Fruit fly (Drosophila melanogaster) whole organism, pupa: ENCODE data around the gene blot.

Experiments
- CG10348 ChIP-seq: fragments of 200-800 bp; sonication (Bioruptor generic); IDR thresholded peaks from 2 replicates; pipeline ENCODE4 v1.3.6; 2022; ENCODE audit warnings: missing biosample characterization, missing genetic modification characterization
- CG12605 ChIP-seq: fragments of 200-800 bp; sonication (Bioruptor generic); IDR thresholded peaks from 2 replicates; pipeline ENCODE4 v1.3.6; 2022; ENCODE audit warnings: missing biosample characterization, missing genetic modification characterization
- CG13204 ChIP-seq: fragments of 200-800 bp; sonication (Bioruptor generic); optimal IDR thresholded peaks from 2 replicates; lab custom pipeline; 2018; ENCODE audit warnings: missing biosample characterization, mild to moderate bottlenecking, missing genetic modification characterization, moderate library complexity
- CG14655 ChIP-seq: fragments of 200-800 bp; sonication (Bioruptor generic); optimal IDR thresholded peaks from 3 replicates; lab custom pipeline; 2017; ENCODE audit warnings: mild to moderate bottlenecking, missing biosample characterization, missing genetic modification reagents, missing genetic modification characterization
- CG15710 ChIP-seq: fragments of 200-800 bp; sonication (Bioruptor generic); optimal IDR thresholded peaks from 2 replicates; lab custom pipeline; 2018; ENCODE audit warnings: missing biosample characterization, mild to moderate bottlenecking, missing genetic modification characterization, moderate library complexity
- CG17806 ChIP-seq: fragments of 200-800 bp; sonication (Bioruptor generic); optimal IDR thresholded peaks from 2 replicates; lab custom pipeline; 2018; ENCODE audit warnings: missing biosample characterization, mild to moderate bottlenecking, missing genetic modification characterization, moderate library complexity
- CG32121 ChIP-seq: fragments of 200-800 bp; sonication (Bioruptor generic); IDR thresholded peaks from 2 replicates; pipeline ENCODE4 v1.3.6; 2022; ENCODE audit warnings: missing biosample characterization, missing genetic modification characterization
- CG34367 ChIP-seq: fragments of 200-800 bp; sonication (Bioruptor generic); optimal IDR thresholded peaks from 2 replicates; lab custom pipeline; 2018; ENCODE audit warnings: missing biosample characterization, mild to moderate bottlenecking, missing genetic modification characterization
- CG4496 ChIP-seq: fragments of 200-800 bp; sonication (Bioruptor generic); IDR thresholded peaks from 3 replicates; pipeline ENCODE4 v1.3.6; 2022; ENCODE audit warnings: missing biosample characterization, missing genetic modification characterization
- CG8159 ChIP-seq: fragments of 200-800 bp; sonication (Bioruptor generic); optimal IDR thresholded peaks from 3 replicates; lab custom pipeline; 2018; ENCODE audit warnings: missing biosample characterization, mild to moderate bottlenecking, missing genetic modification characterization, moderate library complexity
- CG8301 ChIP-seq: fragments of 200-800 bp; sonication (Bioruptor generic); optimal IDR thresholded peaks from 2 replicates; lab custom pipeline; 2018; ENCODE audit warnings: missing biosample characterization, mild to moderate bottlenecking, missing genetic modification characterization
- CG9948 ChIP-seq: fragments of 200-800 bp; sonication (Bioruptor generic); optimal IDR thresholded peaks from 2 replicates; lab custom pipeline; 2018; ENCODE audit warnings: missing biosample characterization, mild to moderate bottlenecking, missing genetic modification characterization, moderate library complexity
- D1 ChIP-seq: fragments of 200-800 bp; sonication (Bioruptor generic); optimal IDR thresholded peaks from 2 replicates; lab custom pipeline; 2018; ENCODE audit warnings: missing biosample characterization, mild to moderate bottlenecking, missing genetic modification characterization, moderate library complexity
- EcR ChIP-seq: fragments of 200-800 bp; sonication (Bioruptor generic); optimal IDR thresholded peaks from 3 replicates; lab custom pipeline; 2019; ENCODE audit warnings: missing biosample characterization, missing genetic modification characterization, mild to moderate bottlenecking, moderate library complexity, missing genetic modification reagents
- Ets98B ChIP-seq: fragments of 200-800 bp; sonication (Bioruptor generic); IDR thresholded peaks from 2 replicates; pipeline ENCODE4 v1.3.6; 2022; ENCODE audit warnings: missing biosample characterization, missing genetic modification characterization
- Pif1A ChIP-seq: fragments of 200-800 bp; sonication (Bioruptor generic); optimal IDR thresholded peaks from 3 replicates; lab custom pipeline; 2016; ENCODE audit warnings: missing biosample characterization, missing genetic modification characterization
- Pif1B ChIP-seq: fragments of 200-800 bp; sonication (Bioruptor generic); optimal IDR thresholded peaks from 3 replicates; lab custom pipeline; 2016; ENCODE audit warnings: missing biosample characterization, missing genetic modification characterization
- Snoo ChIP-seq: fragments of 200-800 bp; sonication (Bioruptor generic); optimal IDR thresholded peaks from 3 replicates; lab custom pipeline; 2017; ENCODE audit warnings: missing biosample characterization, mild to moderate bottlenecking, missing genetic modification characterization, inconsistent platforms
- fd96Ca ChIP-seq: fragments of 200-800 bp; sonication (Bioruptor generic); IDR thresholded peaks from 3 replicates; pipeline ENCODE4 v1.3.6; 2022; ENCODE audit warnings: missing biosample characterization, missing genetic modification characterization
- gl ChIP-seq: fragments of 200-800 bp; sonication (Bioruptor generic); optimal IDR thresholded peaks from 2 replicates; lab custom pipeline; 2018; ENCODE audit warnings: missing biosample characterization, mild to moderate bottlenecking, missing genetic modification characterization
- rn ChIP-seq: fragments of 200-800 bp; sonication (Bioruptor generic); IDR thresholded peaks from 2 replicates; pipeline ENCODE4 v1.3.6; 2022; ENCODE audit warnings: missing biosample characterization, missing genetic modification characterization

The blot gene

DNA sequence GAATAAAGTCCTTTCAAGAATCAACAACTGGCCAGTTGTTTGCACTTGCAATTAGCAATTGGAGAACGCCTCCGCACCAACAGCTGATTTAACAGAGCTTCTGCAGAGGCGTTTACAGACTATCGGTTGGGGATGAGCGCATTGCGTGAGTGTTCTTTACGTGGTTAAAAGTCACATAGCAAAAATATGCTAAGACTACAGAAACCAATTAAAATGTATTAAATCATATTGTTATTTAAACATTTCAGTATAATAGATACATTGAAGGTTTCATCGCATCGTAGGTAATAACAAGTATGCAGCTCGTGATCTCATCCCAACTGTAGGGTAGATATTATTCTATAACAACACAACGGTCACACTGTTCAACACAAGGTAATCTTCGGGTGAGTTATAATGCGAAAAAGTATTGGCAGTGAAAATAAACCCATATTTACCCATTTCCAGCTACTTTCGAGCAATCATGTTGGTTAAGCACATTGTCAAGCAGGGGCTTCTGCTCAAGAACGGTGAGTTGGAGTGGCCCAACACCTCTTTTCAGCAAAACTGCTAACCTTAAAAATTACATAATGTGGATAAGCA, 3.9 kb upstream of the blot start, which contains the start of the genes Sec3 and COX7B:
TSS of gene Sec3 (minus strand) at position 86 of the 582 bp plus-strand sequence.
TSS of gene COX7B (plus strand) at position 346 of the 582 bp plus-strand sequence.
- TF ChIP-seq CG8159 (tag; lab: Kevin White, UChicago) (peak; percentile 64), Snoo (peak; percentile 43), CG13204 (no peak), rn (no peak), fd96Ca (0 out of 3 replicates have a peak, but pooled peaks have one; percentile 8), gl (no peak), CG15710 (tag; lab: Kevin White, UChicago) (peak; percentile 58), Pif1B (peak; percentile 21), CG10348 (GFP tag; lab: Robert Waterston, UW) (no peak), CG8301 (tag; lab: Kevin White, UChicago) (peak; percentile 19), CG12605 (GFP tag; lab: Robert Waterston, UW) (0 out of 2 replicates have a peak, but pooled peaks have one; percentile 9), EcR (peak; percentile 8), CG4496 (0 out of 3 replicates have a peak, but pooled peaks have one; percentile 45), CG32121 (GFP tag; lab: Robert Waterston, UW) (peak; percentile 43; the same call in 1 of the 2 replicates), Pif1A (peak; percentile 42), Ets98B (GFP tag; lab: Robert Waterston, UW) (no peak), CG17806 (tag; lab: Kevin White, UChicago) (peak; percentile 45), D1 (no peak), CG14655 (GFP tag; lab: Kevin White, UChicago) (peak; percentile 17), CG34367 (tag; lab: Kevin White, UChicago) (peak; percentile 40), CG9948 (tag; lab: Kevin White, UChicago) (peak; percentile 32)

dm6 chr3L:17420610-17421194, 612 bp downstream of the blot start:
- TF ChIP-seq rn (no peak), Ets98B (GFP tag; lab: Robert Waterston, UW) (no peak), Pif1B (peak; percentile 78), CG17806 (tag; lab: Kevin White, UChicago) (peak; percentile 74), D1 (peak; percentile 55), CG8301 (tag; lab: Kevin White, UChicago) (peak; percentile 69), CG14655 (GFP tag; lab: Kevin White, UChicago) (peak; percentile 73), CG12605 (GFP tag; lab: Robert Waterston, UW) (no peak), CG8159 (tag; lab: Kevin White, UChicago) (peak; percentile 89), CG10348 (GFP tag; lab: Robert Waterston, UW) (no peak), gl (peak; percentile 50), Pif1A (peak; percentile 76), fd96Ca (peak; percentile 38; the same call in 1 of the 3 replicates), CG4496 (no peak; the same call in 2 of the 3 replicates), CG9948 (tag; lab: Kevin White, UChicago) (peak; percentile 79), Snoo (peak; percentile 68), CG15710 (tag; lab: Kevin White, UChicago) (peak; percentile 87), CG34367 (tag; lab: Kevin White, UChicago) (peak; percentile 68), CG32121 (GFP tag; lab: Robert Waterston, UW) (no peak), EcR (peak; percentile 94), CG13204 (peak; percentile 69)

DNA sequence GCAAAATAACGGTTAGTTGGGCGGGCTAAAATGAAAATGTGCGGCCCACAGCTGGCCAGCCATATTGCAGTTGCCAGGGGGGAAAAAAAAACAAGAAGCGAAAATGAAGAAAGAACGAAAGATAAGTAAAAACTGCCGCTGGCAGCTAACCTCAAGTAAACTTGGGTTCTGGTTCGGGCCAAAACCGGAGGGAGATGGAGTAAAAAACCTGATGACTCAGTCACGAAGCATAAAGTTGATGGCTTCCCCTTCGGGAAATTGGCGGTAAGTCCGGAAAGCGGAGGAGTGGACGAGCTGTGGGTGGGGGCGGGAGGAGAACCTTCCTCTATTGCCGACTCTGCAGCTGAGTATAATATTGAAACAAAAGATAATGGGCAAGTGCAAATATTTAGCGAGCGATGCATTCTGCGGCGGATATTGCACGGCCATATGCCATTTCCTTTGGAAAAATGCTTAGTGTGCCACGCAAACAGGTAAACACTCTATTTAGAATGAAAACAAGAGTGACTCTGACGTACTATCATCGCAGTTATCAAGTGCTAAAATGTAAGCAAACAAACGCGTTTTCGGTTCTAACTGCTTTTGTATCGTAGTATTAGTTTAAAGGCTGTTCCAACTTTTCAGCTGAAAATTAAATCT, 2.1 kb downstream of the blot start:
- TF ChIP-seq Ets98B (GFP tag; lab: Robert Waterston, UW) (0 out of 2 replicates have a peak, but pooled peaks have one; percentile 7), CG9948 (tag; lab: Kevin White, UChicago) (no peak), CG4496 (peak; percentile 46; the same call in 1 of the 3 replicates), EcR (peak; percentile 71), CG8301 (tag; lab: Kevin White, UChicago) (no peak)

dm6 chr3L:17415967-17416749, 5.2 kb downstream of the blot start:
- peak; percentile 82 for TF ChIP-seq CG17806 (tag; lab: Kevin White, UChicago)
- peak; percentile 57 for TF ChIP-seq CG14655 (GFP tag; lab: Kevin White, UChicago)
- TF ChIP-seq CG8159 (tag; lab: Kevin White, UChicago): peak; percentile 93
- no peak for TF ChIP-seq CG10348 (GFP tag; lab: Robert Waterston, UW)
- no peak for TF ChIP-seq Ets98B (GFP tag; lab: Robert Waterston, UW)
- peak; percentile 76 for TF ChIP-seq gl
- no peak for TF ChIP-seq CG32121 (GFP tag; lab: Robert Waterston, UW)
- peak; percentile 50 for TF ChIP-seq CG8301 (tag; lab: Kevin White, UChicago)
- peak; percentile 84 for TF ChIP-seq CG34367 (tag; lab: Kevin White, UChicago)
- peak; percentile 29 for TF ChIP-seq Snoo
- peak; percentile 46 for TF ChIP-seq EcR
- peak; percentile 43 for TF ChIP-seq CG13204
- TF ChIP-seq rn: no peak
- TF ChIP-seq Pif1B: peak; percentile 78
- peak; percentile 89 for TF ChIP-seq CG15710 (tag; lab: Kevin White, UChicago)
- no peak for TF ChIP-seq CG12605 (GFP tag; lab: Robert Waterston, UW)
- TF ChIP-seq CG9948 (tag; lab: Kevin White, UChicago): peak; percentile 83
- no peak for TF ChIP-seq fd96Ca
- TF ChIP-seq Pif1A: peak; percentile 79
- TF ChIP-seq CG4496: peak; percentile 10; the same call in 1 of the 3 replicates
- peak; percentile 76 for TF ChIP-seq D1
